Worm (Caenorhabditis elegans) whole organism, young adult: ENCODE measurements around the gene fbxb-21.

Experiments used
- B0261.1 ChIP-seq: sonication (generic microtip); optimal IDR thresholded peaks from 2 replicates; lab custom pipeline; 2016; ENCODE audit warnings: mild to moderate bottlenecking, missing genetic modification characterization, moderate library complexity, missing compliant biosample characterization
- C17E4.6 ChIP-seq: fragments of 200-800 bp; sonication (Bioruptor generic); IDR thresholded peaks from 2 replicates; pipeline ENCODE4 v1.3.6; 2022; ENCODE audit warnings: missing genetic modification reagents, missing genetic modification characterization, missing compliant biosample characterization
- F37B4.10 ChIP-seq: fragments of 200-800 bp; sonication (Bioruptor generic); IDR thresholded peaks from 2 replicates; pipeline ENCODE4 v1.3.6; 2022; ENCODE audit warnings: missing genetic modification characterization, missing compliant biosample characterization
- F39B2.1 ChIP-seq: fragments of 200-800 bp; sonication (Bioruptor generic); IDR thresholded peaks from 2 replicates; pipeline ENCODE4 v1.3.6; 2022; ENCODE audit warnings: missing genetic modification reagents, missing genetic modification characterization, missing compliant biosample characterization
- F52B5.7 ChIP-seq: sonication (generic microtip); optimal IDR thresholded peaks from 2 replicates; lab custom pipeline; 2016; ENCODE audit warnings: mild to moderate bottlenecking, missing genetic modification characterization, missing compliant biosample characterization
- F57A8.1 ChIP-seq: fragments of 200-800 bp; sonication (Bioruptor generic); optimal IDR thresholded peaks from 2 replicates; lab custom pipeline; 2018; ENCODE audit warnings: mild to moderate bottlenecking, missing genetic modification characterization, moderate library complexity, missing compliant biosample characterization
- T07F8.4 ChIP-seq: sonication (generic microtip); optimal IDR thresholded peaks from 2 replicates; lab custom pipeline; 2016; ENCODE audit warnings: mild to moderate bottlenecking, missing genetic modification characterization, moderate library complexity, missing compliant biosample characterization
- Y79H2A.3 ChIP-seq: fragments of 200-800 bp; sonication (Bioruptor generic); conservative IDR thresholded peaks from 2 replicates; pipeline ENCODE4 v1.3.6; 2022; ENCODE audit warnings: missing genetic modification reagents, missing genetic modification characterization, missing compliant biosample characterization
- Y95B8A.8 ChIP-seq: fragments of 200-800 bp; sonication (Bioruptor generic); IDR thresholded peaks from 2 replicates; pipeline ENCODE4 v1.3.6; 2022; ENCODE audit warnings: missing genetic modification reagents, missing genetic modification characterization, missing compliant biosample characterization
- attf-3 ChIP-seq: fragments of 200-800 bp; sonication (Bioruptor generic); conservative IDR thresholded peaks from 2 replicates; pipeline ENCODE4 v1.3.6; 2022; ENCODE audit warnings: missing genetic modification reagents, missing genetic modification characterization, missing compliant biosample characterization
- bed-1 ChIP-seq: fragments of 200-800 bp; sonication (Bioruptor generic); IDR thresholded peaks from 2 replicates; pipeline ENCODE4 v1.3.6; 2022; ENCODE audit warnings: missing genetic modification reagents, missing genetic modification characterization, missing compliant biosample characterization
- ccch-3 ChIP-seq: fragments of 200-800 bp; sonication (Bioruptor generic); optimal IDR thresholded peaks from 2 replicates; lab custom pipeline; 2018; ENCODE audit warnings: mild to moderate bottlenecking, missing genetic modification characterization, missing compliant biosample characterization
- cebp-1 ChIP-seq, 2 experiments: fragments of 200-800 bp in 1 of 2; sonication (Bioruptor generic) in 1 of 2; sonication (generic microtip) in 1 of 2; IDR thresholded peaks in 1 of 2; optimal IDR thresholded peaks in 1 of 2; 2 replicates each; pipeline versions ENCODE4 v1.3.6 to Lab custom; 2017 to 2022; ENCODE audit warnings: missing compliant biosample characterization in 2 of 2, missing genetic modification characterization in 2 of 2, mild to moderate bottlenecking in 1 of 2, missing genetic modification reagents in 1 of 2, moderate library complexity in 1 of 2
- cebp-2 ChIP-seq: fragments of 200-800 bp; sonication (Bioruptor generic); IDR thresholded peaks from 2 replicates; pipeline ENCODE4 v1.3.6; 2022; ENCODE audit warnings: missing genetic modification characterization, missing compliant biosample characterization
- ceh-58 ChIP-seq: fragments of 200-800 bp; sonication (Bioruptor generic); IDR thresholded peaks from 2 replicates; pipeline ENCODE4 v1.3.6; 2022; ENCODE audit warnings: missing genetic modification characterization, missing compliant biosample characterization
- ceh-91 ChIP-seq: fragments of 200-800 bp; sonication (Bioruptor generic); IDR thresholded peaks from 2 replicates; pipeline ENCODE4 v1.3.6; 2022; ENCODE audit warnings: missing genetic modification reagents, missing genetic modification characterization, missing compliant biosample characterization
- chd-7 ChIP-seq: sonication (generic microtip); optimal IDR thresholded peaks from 2 replicates; lab custom pipeline; 2016; ENCODE audit warnings: mild to moderate bottlenecking, missing genetic modification characterization, moderate library complexity, missing compliant biosample characterization
- die-1 ChIP-seq: sonication (generic microtip); optimal IDR thresholded peaks from 2 replicates; lab custom pipeline; 2016; ENCODE audit warnings: missing genotype, mild to moderate bottlenecking, missing genetic modification characterization, missing compliant biosample characterization
- dpff-1 ChIP-seq: sonication (generic microtip); optimal IDR thresholded peaks from 2 replicates; lab custom pipeline; 2017; ENCODE audit warnings: mild to moderate bottlenecking, missing genetic modification characterization, missing compliant biosample characterization
- dpl-1 ChIP-seq: fragments of 150-350 bp; optimal IDR thresholded peaks from 2 replicates; lab custom pipeline; 2014; ENCODE audit warnings: missing biosample characterization, missing genetic modification reagents, missing genetic modification characterization
- egl-44 ChIP-seq: fragments of 200-800 bp; sonication (Bioruptor generic); IDR thresholded peaks from 2 replicates; pipeline ENCODE4 v1.3.6; 2022; ENCODE audit warnings: missing genetic modification reagents, missing genetic modification characterization, missing compliant biosample characterization
- let-526 ChIP-seq: fragments of 200-800 bp; sonication (Bioruptor generic); IDR thresholded peaks from 2 replicates; pipeline ENCODE4 v1.3.6; 2022; ENCODE audit warnings: missing genetic modification reagents, missing genetic modification characterization, missing compliant biosample characterization
- let-607 ChIP-seq, 2 experiments: fragments of 200-800 bp in 1 of 2; sonication (Bioruptor generic) in 1 of 2; sonication (generic microtip) in 1 of 2; optimal IDR thresholded peaks; 2 replicates each; lab custom pipeline; 2016 to 2018; ENCODE audit warnings: mild to moderate bottlenecking in 2 of 2, missing compliant biosample characterization in 2 of 2, missing genetic modification characterization in 2 of 2, moderate library complexity in 2 of 2, missing genotype in 1 of 2
- lin-26 ChIP-seq: fragments of 200-800 bp; sonication (Bioruptor generic); IDR thresholded peaks from 2 replicates; pipeline ENCODE4 v1.3.6; 2022; ENCODE audit warnings: missing genetic modification reagents, missing genetic modification characterization, missing compliant biosample characterization
- madf-6 ChIP-seq: fragments of 200-800 bp; sonication (Bioruptor generic); IDR thresholded peaks from 2 replicates; pipeline ENCODE4 v1.3.6; 2022; ENCODE audit warnings: missing genetic modification reagents, missing genetic modification characterization, missing compliant biosample characterization
- mes-4 ChIP-seq: sonication (generic microtip); optimal IDR thresholded peaks from 2 replicates; lab custom pipeline; 2016; ENCODE audit warnings: missing genotype, missing genetic modification characterization, missing compliant biosample characterization
- nhr-179 ChIP-seq: sonication (generic microtip); optimal IDR thresholded peaks from 2 replicates; lab custom pipeline; 2016; ENCODE audit warnings: mild to moderate bottlenecking, missing genetic modification characterization, missing compliant biosample characterization
- nhr-80 ChIP-seq: sonication (generic microtip); optimal IDR thresholded peaks from 2 replicates; lab custom pipeline; 2016; ENCODE audit warnings: missing genetic modification characterization, missing compliant biosample characterization
- nhr-90 ChIP-seq: sonication (generic microtip); optimal IDR thresholded peaks from 2 replicates; lab custom pipeline; 2016; ENCODE audit warnings: missing genotype, mild to moderate bottlenecking, missing genetic modification characterization, missing compliant biosample characterization
- snpc-4 ChIP-seq, 5 experiments: fragments of 150-350 bp in 1 of 5; sonication (generic microtip) in 4 of 5; optimal IDR thresholded peaks; 2 replicates each; lab custom pipeline; 2014 to 2018; ENCODE audit warnings: missing genetic modification characterization in 5 of 5, missing biosample characterization in 3 of 5, antibody characterized with exemption in 2 of 5, mild to moderate bottlenecking in 2 of 5, missing compliant biosample characterization in 2 of 5, missing genotype in 2 of 5, moderate library complexity in 2 of 5, missing genetic modification reagents in 1 of 5
- unc-130 ChIP-seq: sonication (generic microtip); optimal IDR thresholded peaks from 2 replicates; lab custom pipeline; 2016; ENCODE audit warnings: missing genetic modification reagents, missing genetic modification characterization, missing compliant biosample characterization
- unc-62 ChIP-seq: fragments of 150-350 bp; optimal IDR thresholded peaks from 2 replicates; lab custom pipeline; 2014; ENCODE audit warnings: missing biosample characterization, missing genetic modification reagents, missing genetic modification characterization
- zfh-2 ChIP-seq: fragments of 200-800 bp; sonication (Bioruptor generic); conservative IDR thresholded peaks from 2 replicates; pipeline ENCODE4 v1.3.6; 2022; ENCODE audit warnings: missing genetic modification reagents, missing genetic modification characterization, missing compliant biosample characterization
- zim-3 ChIP-seq: sonication (generic microtip); optimal IDR thresholded peaks from 2 replicates; lab custom pipeline; 2017; ENCODE audit warnings: mild to moderate bottlenecking, missing genetic modification characterization, moderate library complexity, missing compliant biosample characterization
- ztf-25 ChIP-seq: fragments of 200-800 bp; sonication (Bioruptor generic); IDR thresholded peaks from 2 replicates; pipeline ENCODE4 v1.3.6; 2022; ENCODE audit warnings: missing genetic modification reagents, missing genetic modification characterization, missing compliant biosample characterization

fbxb-21 gene

DNA sequence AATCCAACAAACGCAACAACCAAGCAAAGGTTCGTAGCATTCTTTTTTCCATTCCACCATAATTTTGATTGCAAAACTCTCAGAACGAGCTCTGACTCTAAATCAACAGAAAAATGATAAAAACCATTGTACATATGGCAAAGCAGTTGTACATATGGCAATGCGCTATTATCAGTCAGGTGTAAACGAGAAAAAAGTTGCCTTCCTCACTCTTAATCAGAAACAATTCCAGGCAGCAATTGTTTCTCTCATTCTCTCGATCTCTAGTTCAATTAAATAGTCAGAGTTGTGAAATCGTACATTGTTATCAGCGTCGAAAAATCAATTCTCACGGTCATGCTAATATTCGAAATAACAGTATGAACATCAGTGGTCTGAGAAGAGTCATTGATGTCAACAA lies 26.9 kb downstream of the fbxb-21 start:
- TF ChIP-seq unc-62 (no peak), nhr-80 (peak; percentile 5)

DNA sequence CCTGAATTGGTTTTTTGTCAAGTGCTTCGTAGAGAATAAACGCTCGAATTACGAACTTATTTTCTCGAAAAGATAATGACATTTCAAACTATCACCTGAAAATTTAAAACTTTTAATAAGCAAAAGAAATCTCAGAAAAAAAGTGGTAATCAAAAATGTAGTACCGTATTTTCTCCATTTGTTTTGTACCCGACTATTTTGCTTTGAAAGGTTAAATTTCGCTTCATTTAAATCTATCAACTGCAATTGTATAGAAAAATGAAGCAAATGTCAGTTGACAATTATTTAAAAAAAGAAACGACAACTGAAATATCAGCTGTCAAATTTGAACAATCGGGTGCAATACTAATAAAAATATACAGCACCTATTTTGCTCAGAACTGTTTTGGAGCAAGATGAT lies 27.5 kb downstream of the fbxb-21 start, which contains the start of gene fbxa-158:
TSS of gene fbxa-158 (minus strand) at position 101 of the 400 bp plus-strand sequence.
- TF ChIP-seq ceh-91 (GFP tag; lab: Robert Waterston, UW), result no peak
- TF ChIP-seq T07F8.4 (tag; lab: Kevin White, UChicago), result no peak
- TF ChIP-seq lin-26 (GFP tag; lab: Robert Waterston, UW), result no peak
- no peak for TF ChIP-seq F57A8.1 (GFP tag; lab: Kevin White, UChicago)
- no peak for TF ChIP-seq ccch-3
- TF ChIP-seq F39B2.1 (GFP tag; lab: Robert Waterston, UW), result no peak
- no peak for TF ChIP-seq egl-44
- no peak for TF ChIP-seq die-1
- no peak for TF ChIP-seq attf-3
- no peak for TF ChIP-seq B0261.1
- TF ChIP-seq mes-4 (tag; lab: Kevin White, UChicago), result no peak
- TF ChIP-seq dpl-1 (GFP tag; lab: Kevin White, UChicago), result no peak
- no peak for TF ChIP-seq unc-130
- TF ChIP-seq let-526, result no peak
- TF ChIP-seq Y79H2A.3 (GFP tag; lab: Robert Waterston, UW), result no peak
- TF ChIP-seq F52B5.7 (tag; lab: Kevin White, UChicago), result no peak
- TF ChIP-seq chd-7 (tag; lab: Kevin White, UChicago), result no peak
- TF ChIP-seq, all 124 proteins: peak for 0

DNA sequence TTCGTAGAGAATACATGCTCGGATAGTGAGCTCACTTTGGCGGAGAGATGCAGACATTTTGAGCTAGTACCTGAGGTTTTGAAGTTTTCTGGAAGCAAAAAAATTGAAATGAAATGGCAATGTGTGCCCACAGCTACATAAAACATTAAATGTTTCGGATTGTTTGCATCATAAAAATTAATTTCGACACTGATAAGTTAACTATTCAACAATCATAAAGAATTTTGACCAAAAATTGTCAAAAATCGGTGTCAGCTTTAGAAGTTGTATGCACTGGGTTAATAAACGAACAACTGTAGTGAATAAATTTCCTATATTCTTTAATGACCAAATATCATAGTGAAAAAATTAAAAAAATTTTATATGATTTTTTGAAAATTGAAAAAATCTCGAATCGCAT lies 29.7 kb downstream of the fbxb-21 start, which contains the start of gene fbxa-166:
TSS of gene fbxa-166 (minus strand) at position 101 of the 400 bp plus-strand sequence.
- TF ChIP-seq nhr-179 (tag; lab: Kevin White, UChicago) (no peak), F37B4.10 (no peak), bed-1 (GFP tag; lab: Robert Waterston, UW) (no peak), zim-3 (tag; lab: Kevin White, UChicago) (no peak), Y95B8A.8 (no peak)

DNA sequence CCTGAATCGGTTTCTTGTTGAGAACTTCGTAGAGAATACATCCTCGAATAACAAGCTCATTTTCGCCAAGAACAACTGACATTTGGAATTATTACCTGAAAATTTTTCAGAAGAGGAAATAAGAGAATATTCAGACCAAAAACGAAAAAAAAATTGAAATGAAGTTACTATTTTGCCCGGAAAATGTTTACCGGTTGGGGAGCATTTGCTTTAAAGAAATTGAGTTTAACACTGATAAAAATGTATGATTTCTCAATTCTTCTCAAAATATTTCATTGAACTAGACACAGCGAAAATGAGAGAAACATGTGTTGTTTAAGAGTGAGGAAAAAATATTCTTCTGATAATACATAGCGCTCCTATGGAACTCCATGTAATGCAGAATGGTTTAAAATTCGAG lies 32.3 kb downstream of the fbxb-21 start, which contains the start of gene fbxa-165:
TSS of gene fbxa-165 (minus strand) at position 101 of the 400 bp plus-strand sequence.
- TF ChIP-seq ztf-25 (GFP tag; lab: Robert Waterston, UW) (no peak), nhr-80 (no peak), dpff-1 (tag; lab: Kevin White, UChicago) (no peak), ceh-58 (GFP tag; lab: Robert Waterston, UW) (no peak), cebp-1 (GFP tag; IDR thresholded peaks at IDR 0.05; lab: Robert Waterston, UW) (no peak), cebp-1 (tag; optimal IDR thresholded peaks at IDR 0.05; lab: Kevin White, UChicago) (no peak), ccch-3 (no peak), Y95B8A.8 (no peak), nhr-90 (tag; lab: Kevin White, UChicago) (no peak), C17E4.6 (no peak), Y79H2A.3 (GFP tag; lab: Robert Waterston, UW) (no peak), let-607 (tag; optimal IDR thresholded peaks at IDR 0.05; lab: Kevin White, UChicago) (no peak), madf-6 (no peak), zfh-2 (GFP tag; lab: Robert Waterston, UW) (no peak), snpc-4 (GFP tag; optimal IDR thresholded peaks at IDR 0.05; lab: Kevin White, UChicago) (no peak), snpc-4 (tag; optimal IDR thresholded peaks at IDR 0.05; lab: Kevin White, UChicago) (no peak), cebp-2 (GFP tag; lab: Robert Waterston, UW) (no peak)
